Worm (Caenorhabditis elegans) whole organism, L1 larva: ENCODE measurements around the gene gcy-9.

Source experiments
- C04F5.9 ChIP-seq: sonication (generic microtip); optimal IDR thresholded peaks from 2 replicates; lab custom pipeline; 2016; ENCODE audit warnings: missing genetic modification characterization, missing compliant biosample characterization
- C16A3.4 ChIP-seq: fragments of 150-350 bp; optimal IDR thresholded peaks from 2 replicates; lab custom pipeline; 2014; ENCODE audit warnings: missing biosample characterization, missing genetic modification characterization
- C34B4.2 ChIP-seq: sonication (generic microtip); optimal IDR thresholded peaks from 2 replicates; lab custom pipeline; 2017; ENCODE audit warnings: mild to moderate bottlenecking, missing genetic modification characterization, missing compliant biosample characterization
- F16B12.6 ChIP-seq: fragments of 150-350 bp; optimal IDR thresholded peaks from 2 replicates; lab custom pipeline; 2014; ENCODE audit warnings: missing biosample characterization, missing genetic modification characterization
- Y116A8C.19 ChIP-seq: sonication (generic microtip); optimal IDR thresholded peaks from 2 replicates; lab custom pipeline; 2016; ENCODE audit warnings: missing compliant biosample characterization, missing genetic modification characterization, borderline replicate concordance
- aha-1 ChIP-seq: fragments of 150-350 bp; optimal IDR thresholded peaks from 2 replicates; lab custom pipeline; 2014; ENCODE audit warnings: missing biosample characterization, missing genetic modification characterization
- alr-1 ChIP-seq: fragments of 200-800 bp; sonication (Bioruptor generic); optimal IDR thresholded peaks from 2 replicates; lab custom pipeline; 2018; ENCODE audit warnings: borderline replicate concordance, mild to moderate bottlenecking, missing genetic modification characterization, missing compliant biosample characterization
- aly-2 ChIP-seq: fragments of 150-350 bp; optimal IDR thresholded peaks from 2 replicates; lab custom pipeline; 2014; ENCODE audit warnings: missing biosample characterization, missing genetic modification characterization
- blmp-1 ChIP-seq: fragments of 150-350 bp; optimal IDR thresholded peaks from 2 replicates; lab custom pipeline; 2014; ENCODE audit warnings: missing biosample characterization, missing genetic modification characterization
- ceh-63 ChIP-seq: fragments of 200-800 bp; sonication (Bioruptor generic); optimal IDR thresholded peaks from 2 replicates; lab custom pipeline; 2018; ENCODE audit warnings: mild to moderate bottlenecking, missing genetic modification characterization, missing compliant biosample characterization
- ces-1 ChIP-seq: fragments of 150-350 bp; optimal IDR thresholded peaks from 2 replicates; lab custom pipeline; 2014; ENCODE audit warnings: missing biosample characterization, missing genetic modification reagents, missing genetic modification characterization
- dpl-1 ChIP-seq, 3 experiments: fragments of 150-350 bp in 2 of 3; sonication (generic microtip) in 1 of 3; optimal IDR thresholded peaks; 2 replicates each; lab custom pipeline; 2014 to 2017; ENCODE audit warnings: missing biosample characterization in 3 of 3, missing genetic modification characterization in 3 of 3, missing genetic modification reagents in 3 of 3
- egl-13 ChIP-seq: sonication (generic microtip); optimal IDR thresholded peaks from 2 replicates; lab custom pipeline; 2016; ENCODE audit warnings: missing genotype, missing genetic modification reagents, missing genetic modification characterization, missing compliant biosample characterization
- elt-2 ChIP-seq: sonication (generic microtip); optimal IDR thresholded peaks from 2 replicates; lab custom pipeline; 2016; ENCODE audit warnings: missing genetic modification characterization, mild to moderate bottlenecking, inconsistent platforms, missing compliant biosample characterization, missing genetic modification reagents
- elt-3 ChIP-seq, 6 experiments: fragments of 150-350 bp in 1 of 6; sonication (generic microtip); optimal IDR thresholded peaks; 2 replicates each; lab custom pipeline; 2017 to 2018; ENCODE audit warnings: missing biosample characterization in 6 of 6, missing genetic modification characterization in 6 of 6, inconsistent platforms in 1 of 6
- fkh-10 ChIP-seq: sonication (generic microtip); optimal IDR thresholded peaks from 2 replicates; lab custom pipeline; 2017; ENCODE audit warnings: missing biosample characterization, missing genetic modification reagents, missing genetic modification characterization
- fkh-4 ChIP-seq: sonication (generic microtip); optimal IDR thresholded peaks from 2 replicates; lab custom pipeline; 2016; ENCODE audit warnings: missing compliant biosample characterization, missing genetic modification characterization, borderline replicate concordance
- fkh-8 ChIP-seq: sonication (generic microtip); optimal IDR thresholded peaks from 2 replicates; lab custom pipeline; 2016; ENCODE audit warnings: mild to moderate bottlenecking, missing genetic modification characterization, missing compliant biosample characterization
- fos-1 ChIP-seq: fragments of 150-350 bp; optimal IDR thresholded peaks from 2 replicates; lab custom pipeline; 2014; ENCODE audit warnings: missing biosample characterization, missing genetic modification characterization
- irx-1 ChIP-seq: sonication (generic microtip); optimal IDR thresholded peaks from 2 replicates; lab custom pipeline; 2016; ENCODE audit warnings: missing genetic modification characterization, missing compliant biosample characterization
- isw-1 ChIP-seq: fragments of 200-800 bp; sonication (Bioruptor generic); IDR thresholded peaks from 2 replicates; pipeline ENCODE4 v1.3.6; 2022; ENCODE audit warnings: missing genetic modification characterization, missing compliant biosample characterization
- jun-1 ChIP-seq: fragments of 150-350 bp; optimal IDR thresholded peaks from 2 replicates; lab custom pipeline; 2014; ENCODE audit warnings: missing biosample characterization, missing genetic modification reagents, missing genetic modification characterization
- lin-13 ChIP-seq: fragments of 150-350 bp; optimal IDR thresholded peaks from 2 replicates; lab custom pipeline; 2014; ENCODE audit warnings: missing biosample characterization, missing genetic modification reagents, missing genetic modification characterization
- lin-15B ChIP-seq: fragments of 150-350 bp; sonication (generic microtip); optimal IDR thresholded peaks from 3 replicates; lab custom pipeline; 2014; ENCODE audit warnings: missing biosample characterization, missing genetic modification characterization
- lir-3 ChIP-seq: sonication (generic microtip); optimal IDR thresholded peaks from 2 replicates; lab custom pipeline; 2016; ENCODE audit warnings: mild to moderate bottlenecking, missing genetic modification characterization, moderate library complexity, missing compliant biosample characterization; ENCODE audit not compliant: poor library complexity
- lsy-2 ChIP-seq, 2 experiments: fragments of 150-350 bp; optimal IDR thresholded peaks; 2 replicates each; lab custom pipeline; 2014; ENCODE audit warnings: missing biosample characterization in 2 of 2, missing genetic modification characterization in 2 of 2
- mab-9 ChIP-seq: fragments of 200-800 bp; sonication (Bioruptor generic); IDR thresholded peaks from 2 replicates; pipeline ENCODE4 v1.3.6; 2022; ENCODE audit warnings: missing genetic modification reagents, missing genetic modification characterization, missing compliant biosample characterization
- mdl-1 ChIP-seq, 2 experiments: fragments of 150-350 bp; optimal IDR thresholded peaks; 2 replicates each; lab custom pipeline; 2014 to 2017; ENCODE audit warnings: missing biosample characterization in 2 of 2, missing genetic modification characterization in 2 of 2, inconsistent platforms in 1 of 2
- mef-2 ChIP-seq: fragments of 150-350 bp; optimal IDR thresholded peaks from 2 replicates; lab custom pipeline; 2014; ENCODE audit warnings: missing biosample characterization, missing genetic modification characterization
- mep-1 ChIP-seq: fragments of 150-350 bp; optimal IDR thresholded peaks from 2 replicates; lab custom pipeline; 2014; ENCODE audit warnings: missing biosample characterization, missing genetic modification characterization
- nhr-20 ChIP-seq: sonication (generic microtip); optimal IDR thresholded peaks from 2 replicates; lab custom pipeline; 2016; ENCODE audit warnings: mild to moderate bottlenecking, missing genetic modification characterization, missing compliant biosample characterization
- nhr-237 ChIP-seq: fragments of 150-350 bp; optimal IDR thresholded peaks from 2 replicates; lab custom pipeline; 2014; ENCODE audit warnings: missing biosample characterization, missing genetic modification characterization
- nhr-47 ChIP-seq: sonication (generic microtip); optimal IDR thresholded peaks from 2 replicates; lab custom pipeline; 2016; ENCODE audit warnings: mild to moderate bottlenecking, missing genetic modification characterization, moderate library complexity, missing compliant biosample characterization
- nhr-77 ChIP-seq: fragments of 150-350 bp; optimal IDR thresholded peaks from 2 replicates; lab custom pipeline; 2014; ENCODE audit warnings: missing biosample characterization, missing genetic modification characterization
- nhr-84 ChIP-seq: sonication (generic microtip); optimal IDR thresholded peaks from 2 replicates; lab custom pipeline; 2017; ENCODE audit warnings: missing biosample characterization, missing genetic modification characterization
- nhr-85 ChIP-seq: sonication (generic microtip); peaks from one replicate; lab custom pipeline; 2016; ENCODE audit warnings: missing genetic modification characterization, inconsistent platforms, missing compliant biosample characterization
- pag-3 ChIP-seq: sonication (generic microtip); optimal IDR thresholded peaks from 2 replicates; lab custom pipeline; 2017; ENCODE audit warnings: missing genetic modification characterization, mild to moderate bottlenecking, missing compliant biosample characterization, antibody characterized with exemption, borderline replicate concordance; ENCODE audit not compliant: insufficient read depth
- pqm-1 ChIP-seq: sonication (generic microtip); optimal IDR thresholded peaks from 3 replicates; lab custom pipeline; 2017; ENCODE audit warnings: missing biosample characterization, missing genetic modification characterization
- rnt-1 ChIP-seq: sonication (generic microtip); optimal IDR thresholded peaks from 2 replicates; lab custom pipeline; 2016; ENCODE audit warnings: mild to moderate bottlenecking, missing genetic modification characterization, moderate library complexity, missing compliant biosample characterization
- skn-1 ChIP-seq: fragments of 150-350 bp; optimal IDR thresholded peaks from 2 replicates; lab custom pipeline; 2014; ENCODE audit warnings: missing biosample characterization, missing genetic modification characterization
- snpc-4 ChIP-seq: fragments of 150-350 bp; optimal IDR thresholded peaks from 2 replicates; lab custom pipeline; 2014; ENCODE audit warnings: missing biosample characterization, missing genetic modification characterization
- sptf-1 ChIP-seq: fragments of 150-350 bp; optimal IDR thresholded peaks from 2 replicates; lab custom pipeline; 2014; ENCODE audit warnings: missing biosample characterization, missing genetic modification characterization
- sup-37 ChIP-seq: fragments of 200-800 bp; sonication (Bioruptor generic); optimal IDR thresholded peaks from 2 replicates; lab custom pipeline; 2018; ENCODE audit warnings: mild to moderate bottlenecking, missing genetic modification characterization, missing compliant biosample characterization
- tbx-2 ChIP-seq: sonication (generic microtip); optimal IDR thresholded peaks from 2 replicates; lab custom pipeline; 2016; ENCODE audit warnings: missing genetic modification characterization, missing compliant biosample characterization
- tlp-1 ChIP-seq: fragments of 150-350 bp; optimal IDR thresholded peaks from 2 replicates; lab custom pipeline; 2014; ENCODE audit warnings: missing biosample characterization, missing genetic modification characterization
- unc-130 ChIP-seq: fragments of 150-350 bp; optimal IDR thresholded peaks from 2 replicates; lab custom pipeline; 2017; ENCODE audit warnings: missing biosample characterization, missing genetic modification characterization, inconsistent platforms
- unc-30 ChIP-seq: sonication (generic microtip); optimal IDR thresholded peaks from 2 replicates; lab custom pipeline; 2017; ENCODE audit warnings: missing biosample characterization, missing genetic modification characterization
- unc-86 ChIP-seq: sonication (generic microtip); optimal IDR thresholded peaks from 2 replicates; lab custom pipeline; 2016; ENCODE audit warnings: missing genetic modification characterization, missing compliant biosample characterization
- unc-98 ChIP-seq: fragments of 200-800 bp; sonication (Bioruptor generic); IDR thresholded peaks from 2 replicates; pipeline ENCODE4 v1.3.6; 2022; ENCODE audit warnings: missing genetic modification characterization, missing compliant biosample characterization
- vab-15 ChIP-seq: sonication (generic microtip); optimal IDR thresholded peaks from 2 replicates; lab custom pipeline; 2017; ENCODE audit warnings: missing genotype, mild to moderate bottlenecking, missing genetic modification characterization, missing compliant biosample characterization
- xbp-1 ChIP-seq: sonication (generic microtip); optimal IDR thresholded peaks from 2 replicates; lab custom pipeline; 2016; ENCODE audit warnings: missing genetic modification characterization, missing compliant biosample characterization
- ztf-11 ChIP-seq, 2 experiments: sonication (generic microtip); optimal IDR thresholded peaks; 2 replicates each; lab custom pipeline; 2016 to 2017; ENCODE audit warnings: missing genetic modification characterization in 2 of 2, missing biosample characterization in 1 of 2, missing compliant biosample characterization in 1 of 2
- ztf-4 ChIP-seq: fragments of 150-350 bp; optimal IDR thresholded peaks from 2 replicates; lab custom pipeline; 2014; ENCODE audit warnings: missing biosample characterization, missing genetic modification characterization

gcy-9 gene

DNA sequence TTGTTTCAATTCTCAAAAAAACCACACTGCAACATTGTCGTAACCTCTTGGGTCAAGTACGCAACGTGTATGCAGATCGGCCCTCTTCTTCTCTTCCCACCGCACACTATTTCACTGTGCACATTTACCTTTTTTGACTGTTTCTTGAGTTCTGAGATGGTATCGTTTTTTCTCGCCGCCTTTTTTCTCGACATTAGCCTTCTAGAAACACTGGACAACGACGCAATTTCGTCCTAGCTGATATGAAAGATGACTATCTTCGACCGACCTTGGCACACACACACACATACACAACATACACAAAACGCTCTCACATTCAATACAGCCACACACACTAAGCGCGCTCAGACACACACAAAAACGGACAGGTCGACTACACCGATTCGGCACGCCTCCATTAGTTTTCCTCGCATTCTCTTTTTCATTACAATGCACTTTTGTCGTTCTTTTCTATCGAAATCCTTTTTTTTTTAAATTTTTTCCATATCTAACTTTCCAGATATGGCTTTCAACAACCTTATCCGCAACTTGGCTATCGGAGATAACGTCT, 1.8 kb upstream of the gcy-9 start, which contains the start of gene aco-1 (continued):
- TF ChIP-seq Y116A8C.19 (no peak), mdl-1 (tag; optimal IDR thresholded peaks at IDR 0.05; lab: Kevin White, UChicago) (peak in 1 of 2 experiments; percentile 9), lin-15B (tag; lab: Kevin White, UChicago) (no peak), ztf-11 (tag; optimal IDR thresholded peaks at IDR 0.05; lab: Kevin White, UChicago) (no peak), tlp-1 (tag; lab: Kevin White, UChicago) (no peak), fos-1 (no peak), mep-1 (peak; percentile 50), unc-86 (tag; lab: Kevin White, UChicago) (no peak), mab-9 (GFP tag; lab: Robert Waterston, UW) (no peak), ztf-4 (tag; lab: Kevin White, UChicago) (no peak), sptf-1 (tag; lab: Kevin White, UChicago) (no peak), tbx-2 (tag; lab: Kevin White, UChicago) (no peak), F16B12.6 (peak; percentile 80), elt-3 (tag; optimal IDR thresholded peaks at IDR 0.05; lab: Kevin White, UChicago) (peak in 2 of 6 experiments; percentile 34 to 40), pag-3 (tag; lab: Kevin White, UChicago) (no peak), aly-2 (tag; lab: Kevin White, UChicago) (no peak), sup-37 (GFP tag; lab: Kevin White, UChicago) (no peak), dpl-1 (GFP tag; optimal IDR thresholded peaks at IDR 0.05; lab: Kevin White, UChicago) (peak in 2 of 3 experiments; percentile 28 to 30), nhr-85 (tag; lab: Kevin White, UChicago) (peak; percentile 93), mef-2 (tag; lab: Kevin White, UChicago) (no peak), egl-13 (tag; lab: Kevin White, UChicago) (no peak), nhr-84 (no peak), lir-3 (no peak), nhr-77 (tag; lab: Kevin White, UChicago) (peak; percentile 9), unc-130 (tag; lab: Kevin White, UChicago) (peak; percentile 47), fkh-8 (tag; lab: Kevin White, UChicago) (no peak), unc-98 (no peak), fkh-10 (GFP tag; lab: Kevin White, UChicago) (no peak), lsy-2 (tag; optimal IDR thresholded peaks at IDR 0.05; lab: Kevin White, UChicago) (peak in 1 of 2 experiments; percentile 54), aha-1 (tag; lab: Kevin White, UChicago) (no peak), nhr-20 (peak; percentile 65), rnt-1 (peak; percentile 60), C16A3.4 (tag; lab: Kevin White, UChicago) (peak; percentile 32), C04F5.9 (tag; lab: Kevin White, UChicago) (no peak), snpc-4 (tag; lab: Kevin White, UChicago) (no peak), C34B4.2 (no peak), ceh-63 (GFP tag; lab: Kevin White, UChicago) (no peak), alr-1 (tag; lab: Kevin White, UChicago) (no peak), fkh-4 (tag; lab: Kevin White, UChicago) (no peak), vab-15 (tag; lab: Kevin White, UChicago) (no peak), elt-2 (tag; lab: Kevin White, UChicago) (peak; percentile 69), isw-1 (no peak), blmp-1 (tag; lab: Kevin White, UChicago) (peak; percentile 44), pqm-1 (no peak), jun-1 (tag; lab: Kevin White, UChicago) (no peak), unc-30 (tag; lab: Kevin White, UChicago) (no peak), lin-13 (no peak), skn-1 (tag; lab: Kevin White, UChicago) (no peak), irx-1 (tag; lab: Kevin White, UChicago) (no peak), xbp-1 (peak; percentile 24), nhr-47 (tag; lab: Kevin White, UChicago) (peak; percentile 49), ces-1 (no peak), nhr-237 (tag; lab: Kevin White, UChicago) (no peak)
